Worm (Caenorhabditis elegans) whole organism, midembryonic: ENCODE data around the gene sup-18.

ENCODE experiments used
- T22C8.4 ChIP-seq: fragments of 200-800 bp; sonication (Bioruptor generic); IDR thresholded peaks from 2 replicates; pipeline ENCODE4 v1.3.6; 2022; ENCODE audit warnings: missing genetic modification characterization, missing compliant biosample characterization
- cog-1 ChIP-seq: sonication (generic microtip); optimal IDR thresholded peaks from 2 replicates; lab custom pipeline; 2016; ENCODE audit warnings: missing genetic modification characterization, missing compliant biosample characterization
- flt-1 ChIP-seq: fragments of 200-800 bp; sonication (Bioruptor generic); IDR thresholded peaks from 2 replicates; pipeline ENCODE4 v1.3.6; 2022; ENCODE audit warnings: missing genetic modification characterization, missing compliant biosample characterization
- klf-2 ChIP-seq: fragments of 200-800 bp; sonication (Bioruptor generic); conservative IDR thresholded peaks from 2 replicates; pipeline ENCODE4 v1.3.6; 2022; ENCODE audit warnings: missing genetic modification reagents, missing genetic modification characterization, missing compliant biosample characterization
- med-1 ChIP-seq: sonication (generic microtip); optimal IDR thresholded peaks from 2 replicates; lab custom pipeline; 2017; ENCODE audit warnings: missing genetic modification characterization, mild to moderate bottlenecking, missing compliant biosample characterization, antibody characterized with exemption, missing genetic modification reagents; ENCODE audit not compliant: insufficient read depth
- ref-1 ChIP-seq: fragments of 200-800 bp; sonication (Bioruptor generic); conservative IDR thresholded peaks from 2 replicates; pipeline ENCODE4 v1.3.6; 2022; ENCODE audit warnings: missing genetic modification reagents, missing genetic modification characterization, missing compliant biosample characterization
- tab-1 ChIP-seq: fragments of 200-800 bp; sonication (Bioruptor generic); IDR thresholded peaks from 2 replicates; pipeline ENCODE4 v1.3.6; 2022; ENCODE audit warnings: missing genetic modification characterization, missing compliant biosample characterization
- ztf-23 ChIP-seq: fragments of 200-800 bp; sonication (Bioruptor generic); IDR thresholded peaks from 2 replicates; pipeline ENCODE4 v1.3.6; 2022; ENCODE audit warnings: missing genetic modification reagents, missing genetic modification characterization, missing compliant biosample characterization
- ztf-29 ChIP-seq: fragments of 200-800 bp; sonication (Bioruptor generic); IDR thresholded peaks from 2 replicates; pipeline ENCODE4 v1.3.6; 2022; ENCODE audit warnings: missing genetic modification reagents, missing genetic modification characterization, missing compliant biosample characterization

The sup-18 gene

ce11 chrIII:7878852-7879329 is at the start of gene sup-18:
TSS of gene sup-18 (minus strand) at chrIII:7878902.
- TF ChIP-seq ztf-23 (GFP tag; lab: Robert Waterston, UW) (no peak), ztf-29 (GFP tag; lab: Robert Waterston, UW) (no peak), flt-1 (GFP tag; lab: Robert Waterston, UW) (no peak), T22C8.4 (GFP tag; lab: Robert Waterston, UW) (no peak), tab-1 (GFP tag; lab: Robert Waterston, UW) (no peak), ref-1 (GFP tag; lab: Robert Waterston, UW) (no peak), klf-2 (GFP tag; lab: Robert Waterston, UW) (no peak), med-1 (GFP tag; lab: Kevin White, UChicago) (no peak), cog-1 (tag; lab: Kevin White, UChicago) (no peak)

ce11 chrIII:7925968-7926367 is 47.3 kb upstream of the sup-18 start:
- TF ChIP-seq T22C8.4 (GFP tag; lab: Robert Waterston, UW) (no peak), flt-1 (GFP tag; lab: Robert Waterston, UW) (no peak), ref-1 (GFP tag; lab: Robert Waterston, UW) (no peak), ztf-23 (GFP tag; lab: Robert Waterston, UW) (no peak), cog-1 (tag; lab: Kevin White, UChicago) (no peak), med-1 (GFP tag; lab: Kevin White, UChicago) (no peak), klf-2 (GFP tag; lab: Robert Waterston, UW) (no peak), ztf-29 (GFP tag; lab: Robert Waterston, UW) (no peak), tab-1 (GFP tag; lab: Robert Waterston, UW) (no peak)

ce11 chrIII:7924821-7925220 is 46.1 kb upstream of the sup-18 start, which contains the start of gene tag-250:
TSS of gene tag-250 (minus strand) at chrIII:7924921.
- TF ChIP-seq cog-1 (tag; lab: Kevin White, UChicago) (no peak), med-1 (GFP tag; lab: Kevin White, UChicago) (no peak), tab-1 (GFP tag; lab: Robert Waterston, UW) (no peak), ref-1 (GFP tag; lab: Robert Waterston, UW) (no peak), ztf-29 (GFP tag; lab: Robert Waterston, UW) (no peak), ztf-23 (GFP tag; lab: Robert Waterston, UW) (no peak), T22C8.4 (GFP tag; lab: Robert Waterston, UW) (no peak), klf-2 (GFP tag; lab: Robert Waterston, UW) (no peak), flt-1 (GFP tag; lab: Robert Waterston, UW) (no peak)

ce11 chrIII:7922207-7922606 is 43.5 kb upstream of the sup-18 start, which contains the start of gene C29E4.17:
TSS of gene C29E4.17 (plus strand) at chrIII:7922507.
- TF ChIP-seq ref-1 (GFP tag; lab: Robert Waterston, UW) (no peak), klf-2 (GFP tag; lab: Robert Waterston, UW) (no peak), tab-1 (GFP tag; lab: Robert Waterston, UW) (no peak), cog-1 (tag; lab: Kevin White, UChicago) (no peak), T22C8.4 (GFP tag; lab: Robert Waterston, UW) (no peak), ztf-29 (GFP tag; lab: Robert Waterston, UW) (no peak), med-1 (GFP tag; lab: Kevin White, UChicago) (no peak), ztf-23 (GFP tag; lab: Robert Waterston, UW) (no peak), flt-1 (GFP tag; lab: Robert Waterston, UW) (no peak)

DNA sequence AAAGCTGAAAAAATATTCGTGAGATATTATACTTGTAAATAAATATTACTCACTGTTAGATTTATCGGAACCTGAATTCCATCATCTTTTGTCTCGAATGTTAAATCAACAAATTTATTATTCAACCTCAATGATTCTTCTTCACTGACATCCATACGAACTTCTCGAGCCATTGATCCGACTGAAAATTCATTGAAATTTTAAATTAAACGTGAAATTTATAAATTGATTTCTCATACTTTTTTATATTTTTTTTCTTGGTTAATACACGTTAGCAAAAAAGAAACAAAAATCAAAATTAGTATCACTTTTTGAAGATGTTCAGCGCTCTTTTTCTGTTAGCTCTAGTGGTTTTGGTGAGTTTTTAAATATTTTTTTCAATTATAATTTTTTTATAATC is 41.1 kb upstream of the sup-18 start, which contains the start of gene C29E4.14:
C29E4.14 (plus strand) TSS at position 301 of the 400 bp plus-strand sequence.
- TF ChIP-seq ztf-23 (GFP tag; lab: Robert Waterston, UW) (no peak), flt-1 (GFP tag; lab: Robert Waterston, UW) (no peak), med-1 (GFP tag; lab: Kevin White, UChicago) (no peak), cog-1 (tag; lab: Kevin White, UChicago) (no peak), klf-2 (GFP tag; lab: Robert Waterston, UW) (no peak), ref-1 (GFP tag; lab: Robert Waterston, UW) (no peak), tab-1 (GFP tag; lab: Robert Waterston, UW) (no peak), T22C8.4 (GFP tag; lab: Robert Waterston, UW) (no peak), ztf-29 (GFP tag; lab: Robert Waterston, UW) (no peak)

- TF ChIP-seq ztf-23 (GFP tag; lab: Robert Waterston, UW), result no peak
- no peak for TF ChIP-seq ztf-29 (GFP tag; lab: Robert Waterston, UW)
- no peak for TF ChIP-seq flt-1 (GFP tag; lab: Robert Waterston, UW)
- TF ChIP-seq cog-1 (tag; lab: Kevin White, UChicago), result no peak
- no peak for TF ChIP-seq T22C8.4 (GFP tag; lab: Robert Waterston, UW)
- no peak for TF ChIP-seq tab-1 (GFP tag; lab: Robert Waterston, UW)
- TF ChIP-seq med-1 (GFP tag; lab: Kevin White, UChicago), result no peak
- TF ChIP-seq klf-2 (GFP tag; lab: Robert Waterston, UW), result no peak
- no peak for TF ChIP-seq ref-1 (GFP tag; lab: Robert Waterston, UW)
These were observed 39.0 kb upstream of the sup-18 start, which contains the start of gene gly-3 for ce11 chrIII:7917667-7918066. TSS of gene gly-3 (minus strand) at chrIII:7917767.

ce11 chrIII:7913488-7913887 is 34.8 kb upstream of the sup-18 start, which contains the start of gene ZK688.12:
TSS of gene ZK688.12 (minus strand) at chrIII:7913588.
- TF ChIP-seq cog-1 (tag; lab: Kevin White, UChicago) (no peak), ztf-29 (GFP tag; lab: Robert Waterston, UW) (no peak), tab-1 (GFP tag; lab: Robert Waterston, UW) (no peak), T22C8.4 (GFP tag; lab: Robert Waterston, UW) (no peak), ref-1 (GFP tag; lab: Robert Waterston, UW) (no peak), ztf-23 (GFP tag; lab: Robert Waterston, UW) (no peak), med-1 (GFP tag; lab: Kevin White, UChicago) (no peak), flt-1 (GFP tag; lab: Robert Waterston, UW) (no peak), klf-2 (GFP tag; lab: Robert Waterston, UW) (no peak)

ce11 chrIII:7911621-7912020 is 32.9 kb upstream of the sup-18 start, which contains the start of gene ZK688.7:
TSS of gene ZK688.7 (minus strand) at chrIII:7911634.
- TF ChIP-seq med-1 (GFP tag; lab: Kevin White, UChicago), result no peak
